Fruit fly (Drosophila melanogaster) whole organism, embryonic: ENCODE measurements around the gene Cyt-b5-r.

Source experiments
- B-H1 ChIP-seq: fragments of 200-800 bp; sonication (Bioruptor generic); IDR thresholded peaks from 3 replicates; pipeline ENCODE4 v1.3.6; 2022; ENCODE audit warnings: missing biosample characterization, missing genetic modification characterization
- CG10462 ChIP-seq: fragments of 200-800 bp; sonication (Bioruptor generic); optimal IDR thresholded peaks from 2 replicates; lab custom pipeline; 2016; ENCODE audit warnings: missing biosample characterization, missing genetic modification characterization
- CG10959 ChIP-seq: fragments of 200-800 bp; sonication (Bioruptor generic); IDR thresholded peaks from 2 replicates; pipeline ENCODE4 v1.3.6; 2022; ENCODE audit warnings: missing biosample characterization, missing genetic modification characterization
- CG11456 ChIP-seq: fragments of 200-800 bp; sonication (Bioruptor generic); IDR thresholded peaks from 3 replicates; pipeline ENCODE4 v1.3.6; 2022; ENCODE audit warnings: missing biosample characterization, missing genetic modification characterization
- CG12219 ChIP-seq: fragments of 200-800 bp; sonication (Bioruptor generic); optimal IDR thresholded peaks from 3 replicates; lab custom pipeline; 2018; ENCODE audit warnings: missing biosample characterization, mild to moderate bottlenecking, missing genetic modification characterization
- CG12659 ChIP-seq: fragments of 200-800 bp; sonication (Bioruptor generic); optimal IDR thresholded peaks from 3 replicates; lab custom pipeline; 2017; ENCODE audit warnings: mild to moderate bottlenecking, missing biosample characterization, missing genetic modification reagents, missing genetic modification characterization
- CG12769 ChIP-seq: fragments of 200-800 bp; sonication (Bioruptor generic); optimal IDR thresholded peaks from 2 replicates; lab custom pipeline; 2019; ENCODE audit warnings: missing biosample characterization, mild to moderate bottlenecking, missing genetic modification characterization, moderate library complexity
- CG1602 ChIP-seq: fragments of 200-800 bp; sonication (Bioruptor generic); optimal IDR thresholded peaks from 3 replicates; lab custom pipeline; 2016; ENCODE audit warnings: missing biosample characterization, missing genetic modification characterization
- CG17328 ChIP-seq: fragments of 200-800 bp; sonication (Bioruptor generic); IDR thresholded peaks from 2 replicates; pipeline ENCODE4 v1.3.6; 2022; ENCODE audit warnings: missing biosample characterization, missing genetic modification characterization
- CG17912 ChIP-seq: fragments of 200-800 bp; sonication (Bioruptor generic); optimal IDR thresholded peaks from 2 replicates; lab custom pipeline; 2018; ENCODE audit warnings: missing biosample characterization, mild to moderate bottlenecking, missing genetic modification characterization
- CG2120 ChIP-seq: fragments of 200-800 bp; sonication (Bioruptor generic); optimal IDR thresholded peaks from 3 replicates; lab custom pipeline; 2016; ENCODE audit warnings: missing biosample characterization, missing genetic modification characterization
- CG32532 ChIP-seq: fragments of 200-800 bp; sonication (Bioruptor generic); IDR thresholded peaks from 2 replicates; pipeline ENCODE4 v1.3.6; 2022; ENCODE audit warnings: missing biosample characterization, missing genetic modification characterization
- CG3281 ChIP-seq: fragments of 200-800 bp; sonication (Bioruptor generic); optimal IDR thresholded peaks from 3 replicates; lab custom pipeline; 2017; ENCODE audit warnings: missing biosample characterization, mild to moderate bottlenecking, missing genetic modification characterization
- CG4328 ChIP-seq: fragments of 200-800 bp; sonication (Bioruptor generic); optimal IDR thresholded peaks from 3 replicates; lab custom pipeline; 2017; ENCODE audit warnings: missing biosample characterization, missing genetic modification reagents, missing genetic modification characterization
- CG5245 ChIP-seq: fragments of 200-800 bp; sonication (Bioruptor generic); optimal IDR thresholded peaks from 3 replicates; lab custom pipeline; 2016; ENCODE audit warnings: missing biosample characterization, missing genetic modification characterization
- CG5953 ChIP-seq: fragments of 200-800 bp; sonication (Bioruptor generic); IDR thresholded peaks from 2 replicates; pipeline ENCODE4 v1.3.6; 2022; ENCODE audit warnings: missing biosample characterization, missing genetic modification characterization
- CG6791 ChIP-seq: fragments of 200-800 bp; sonication (Bioruptor generic); IDR thresholded peaks from 3 replicates; pipeline ENCODE4 v1.3.6; 2022; ENCODE audit warnings: missing biosample characterization, missing genetic modification characterization; ENCODE audit not compliant: partially characterized antibody
- CG9609 ChIP-seq: fragments of 200-800 bp; sonication (Bioruptor generic); optimal IDR thresholded peaks from 3 replicates; lab custom pipeline; 2016; ENCODE audit warnings: missing biosample characterization, missing genetic modification characterization
- D ChIP-seq, 2 experiments: fragments of 200-800 bp in 1 of 2; fragments of >200 bp in 1 of 2; sonication (Bioruptor generic) in 1 of 2; optimal IDR thresholded peaks; 2 replicates in 1 of 2; 3 replicates in 1 of 2; lab custom pipeline; 2017; ENCODE audit warnings: mild to moderate bottlenecking in 1 of 2, missing biosample characterization in 1 of 2, missing genetic modification characterization in 1 of 2, missing genetic modification reagents in 1 of 2
- Dbx ChIP-seq: fragments of 200-800 bp; sonication (Bioruptor generic); IDR thresholded peaks from 3 replicates; pipeline ENCODE4 v1.3.6; 2022; ENCODE audit warnings: missing biosample characterization, missing genetic modification characterization
- Dek ChIP-seq: fragments of 200-800 bp; sonication (Bioruptor generic); optimal IDR thresholded peaks from 3 replicates; lab custom pipeline; 2019; ENCODE audit warnings: missing biosample characterization, mild to moderate bottlenecking, missing genetic modification characterization, moderate library complexity
- Dll ChIP-seq: fragments of 200-800 bp; sonication (Bioruptor generic); IDR thresholded peaks from 4 replicates; pipeline ENCODE4 v1.3.6; 2022; ENCODE audit warnings: missing biosample characterization, missing genetic modification characterization; ENCODE audit not compliant: partially characterized antibody
- Ets65A ChIP-seq: fragments of 200-800 bp; sonication (Bioruptor generic); peaks from one replicate; lab custom pipeline; 2016; ENCODE audit warnings: missing biosample characterization, missing genetic modification characterization
- Hmr ChIP-seq: fragments of 200-800 bp; sonication (Bioruptor generic); optimal IDR thresholded peaks from 3 replicates; lab custom pipeline; 2017; ENCODE audit warnings: mild to moderate bottlenecking, missing biosample characterization, missing genetic modification reagents, missing genetic modification characterization
- NC2α ChIP-seq: fragments of 200-800 bp; sonication (Bioruptor generic); optimal IDR thresholded peaks from 2 replicates; lab custom pipeline; 2016; ENCODE audit warnings: missing biosample characterization, missing genetic modification characterization
- NK7.1 ChIP-seq: fragments of 200-800 bp; sonication (Bioruptor generic); optimal IDR thresholded peaks from 3 replicates; lab custom pipeline; 2016; ENCODE audit warnings: missing biosample characterization, missing genetic modification characterization
- Rfx ChIP-seq: fragments of 200-800 bp; sonication (Bioruptor generic); IDR thresholded peaks from 2 replicates; pipeline ENCODE4 v1.3.6; 2022; ENCODE audit warnings: missing biosample characterization, missing genetic modification characterization
- Sox102F ChIP-seq: fragments of 200-800 bp; sonication (Bioruptor generic); optimal IDR thresholded peaks from 2 replicates; lab custom pipeline; 2018; ENCODE audit warnings: missing biosample characterization, mild to moderate bottlenecking, missing genetic modification characterization, moderate library complexity
- Ssrp ChIP-seq: fragments of 200-800 bp; sonication (Bioruptor generic); optimal IDR thresholded peaks from 2 replicates; lab custom pipeline; 2018; ENCODE audit warnings: missing biosample characterization, mild to moderate bottlenecking, missing genetic modification characterization, moderate library complexity
- Tbp ChIP-seq: fragments of >200 bp; optimal IDR thresholded peaks from 2 replicates; lab custom pipeline; 2018; ENCODE audit warnings: missing biosample characterization, missing genetic modification characterization
- ap ChIP-seq: fragments of 200-800 bp; sonication (Bioruptor generic); IDR thresholded peaks from 2 replicates; pipeline ENCODE4 v1.3.6; 2022; ENCODE audit warnings: missing biosample characterization, missing genetic modification characterization
- bcd ChIP-seq: fragments of 200-800 bp; sonication (Bioruptor generic); optimal IDR thresholded peaks from 2 replicates; lab custom pipeline; 2017; ENCODE audit warnings: missing biosample characterization, mild to moderate bottlenecking, missing genetic modification characterization
- bigmax ChIP-seq: fragments of 200-800 bp; sonication (Bioruptor generic); optimal IDR thresholded peaks from 2 replicates; lab custom pipeline; 2018; ENCODE audit warnings: missing biosample characterization, mild to moderate bottlenecking, missing genetic modification characterization
- ci ChIP-seq: fragments of 200-800 bp; sonication (Bioruptor generic); IDR thresholded peaks from 3 replicates; pipeline ENCODE4 v1.3.6; 2022; ENCODE audit warnings: missing biosample characterization, missing genetic modification characterization
- eyg ChIP-seq: fragments of 200-800 bp; sonication (Bioruptor generic); optimal IDR thresholded peaks from 3 replicates; lab custom pipeline; 2016; ENCODE audit warnings: missing biosample characterization, missing genetic modification characterization
- gsb-n ChIP-seq: fragments of 200-800 bp; sonication (Bioruptor generic); optimal IDR thresholded peaks from 3 replicates; lab custom pipeline; 2018; ENCODE audit warnings: missing biosample characterization, mild to moderate bottlenecking, missing genetic modification characterization
- lilli ChIP-seq: fragments of 200-800 bp; sonication (Bioruptor generic); optimal IDR thresholded peaks from 3 replicates; lab custom pipeline; 2016; ENCODE audit warnings: missing biosample characterization, missing genetic modification characterization
- pros ChIP-seq: fragments of 200-800 bp; sonication (Bioruptor generic); optimal IDR thresholded peaks from 3 replicates; lab custom pipeline; 2019; ENCODE audit warnings: missing biosample characterization, mild to moderate bottlenecking, missing genetic modification characterization, moderate library complexity
- psq ChIP-seq: fragments of 200-800 bp; sonication (Bioruptor generic); optimal IDR thresholded peaks from 2 replicates; lab custom pipeline; 2017; ENCODE audit warnings: missing biosample characterization, missing genetic modification characterization
- pzg ChIP-seq: fragments of 200-800 bp; sonication (Bioruptor generic); optimal IDR thresholded peaks from 3 replicates; lab custom pipeline; 2018; ENCODE audit warnings: missing biosample characterization, mild to moderate bottlenecking, missing genetic modification characterization, moderate library complexity
- sqz ChIP-seq: fragments of 200-800 bp; sonication (Bioruptor generic); optimal IDR thresholded peaks from 3 replicates; lab custom pipeline; 2018; ENCODE audit warnings: missing biosample characterization, mild to moderate bottlenecking, missing genetic modification characterization
- sug ChIP-seq: fragments of 200-800 bp; optimal IDR thresholded peaks from 2 replicates; lab custom pipeline; 2019; ENCODE audit warnings: missing biosample characterization, mild to moderate bottlenecking, missing genetic modification characterization, moderate library complexity
- tin ChIP-seq: fragments of 200-800 bp; sonication (Bioruptor generic); optimal IDR thresholded peaks from 3 replicates; lab custom pipeline; 2016; ENCODE audit warnings: missing biosample characterization, missing genetic modification characterization
- toy ChIP-seq: fragments of 200-800 bp; sonication (Bioruptor generic); IDR thresholded peaks from 2 replicates; pipeline ENCODE4 v1.3.6; 2022; ENCODE audit warnings: missing biosample characterization, missing genetic modification characterization
- unpg ChIP-seq: fragments of 200-800 bp; sonication (Bioruptor generic); optimal IDR thresholded peaks from 3 replicates; lab custom pipeline; 2018; ENCODE audit warnings: missing biosample characterization, mild to moderate bottlenecking, missing genetic modification characterization, moderate library complexity
- zfh2 ChIP-seq: fragments of 200-800 bp; sonication (Bioruptor generic); optimal IDR thresholded peaks from 2 replicates; lab custom pipeline; 2016; ENCODE audit warnings: missing biosample characterization, missing genetic modification characterization

Cyt-b5-r gene

DNA sequence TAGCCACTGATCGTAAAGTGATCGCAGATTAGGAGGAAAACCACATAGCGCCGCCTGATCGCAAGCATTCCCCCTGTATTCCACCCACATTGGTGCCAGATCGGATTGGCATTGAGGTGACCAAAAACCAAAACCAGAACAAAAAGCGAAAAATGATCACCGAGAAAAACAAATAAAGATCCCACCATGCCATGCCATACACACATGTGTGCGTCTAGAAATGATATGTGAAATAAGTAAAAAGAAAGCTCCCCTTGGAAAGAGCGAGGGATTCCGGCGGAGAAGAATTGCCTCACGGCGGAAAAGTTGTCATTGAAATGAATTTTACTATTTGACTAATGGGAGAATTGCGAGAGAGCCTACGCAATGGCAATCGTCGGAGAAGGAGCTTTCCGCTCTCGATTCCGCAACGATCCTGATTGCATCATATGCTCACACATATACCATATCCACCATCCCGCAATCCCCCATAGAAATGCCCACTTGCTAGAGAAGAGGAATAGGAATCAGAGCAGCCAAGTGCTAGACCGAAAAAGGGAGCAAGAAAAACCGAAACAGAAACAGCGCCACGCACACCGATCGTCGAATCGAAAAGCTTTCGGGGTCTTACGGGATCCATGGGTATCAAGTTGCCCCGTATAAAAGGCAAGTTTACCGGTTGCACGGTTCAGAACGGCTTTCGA is 24.3 kb downstream of the Cyt-b5-r start, which contains the start of gene Mhc (continued):
- no peak for TF ChIP-seq bcd (GFP tag; lab: Kevin White, UChicago)

DNA sequence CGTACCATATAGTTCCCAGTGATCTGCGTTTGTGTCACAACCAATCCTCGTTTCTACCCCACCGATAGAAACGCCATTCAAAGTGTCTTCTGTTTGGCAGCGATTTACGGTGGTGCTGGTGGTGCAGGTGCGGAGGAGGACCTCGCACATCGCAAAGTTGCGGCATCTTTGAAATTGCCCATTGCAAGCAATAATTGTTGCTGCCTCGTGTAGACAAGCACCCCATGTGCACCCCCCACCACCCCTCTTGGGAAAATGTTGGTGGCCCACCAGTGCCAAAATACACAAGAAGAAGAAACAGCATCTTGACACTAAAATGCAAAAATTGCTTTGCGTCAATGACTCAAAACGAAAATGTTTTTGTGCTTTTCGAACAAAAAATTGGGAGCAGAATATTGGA is 26.0 kb downstream of the Cyt-b5-r start:
- no peak for TF ChIP-seq zfh2 (GFP tag; lab: Kevin White, UChicago)
- TF ChIP-seq toy (GFP tag; lab: Robert Waterston, UW): 0 out of 2 replicates have a peak, but pooled peaks have one; percentile 21
- TF ChIP-seq Ets65A (GFP tag; lab: Kevin White, UChicago): peak; percentile 58

DNA sequence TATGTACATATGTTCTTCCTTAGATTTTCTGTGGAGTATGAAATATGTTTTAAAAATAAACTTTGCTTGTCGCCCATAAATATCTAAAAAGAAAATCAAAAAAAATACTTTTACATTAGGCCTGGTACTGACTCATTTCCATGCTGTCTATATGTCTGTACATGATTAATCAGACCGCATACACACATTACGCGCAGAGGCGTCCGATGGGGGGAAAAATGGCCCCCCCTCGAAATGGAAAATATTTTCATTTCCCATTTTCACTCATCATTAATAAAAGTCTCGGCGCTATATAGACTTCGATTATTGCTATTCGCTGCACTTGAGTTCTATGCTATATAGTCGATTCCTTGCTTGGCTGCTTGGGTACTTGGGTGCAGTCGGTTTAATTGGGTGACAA is 28.6 kb downstream of the Cyt-b5-r start:
- TF ChIP-seq pzg (GFP tag; lab: Kevin White, UChicago) (no peak), Dll (GFP tag; lab: Robert Waterston, UW) (no peak), B-H1 (GFP tag; lab: Robert Waterston, UW) (no peak), pros (no peak), CG17328 (GFP tag; lab: Robert Waterston, UW) (no peak), gsb-n (tag; lab: Kevin White, UChicago) (no peak), CG10959 (GFP tag; lab: Robert Waterston, UW) (no peak), CG3281 (GFP tag; lab: Kevin White, UChicago) (no peak), CG4328 (no peak), CG6791 (GFP tag; lab: Robert Waterston, UW) (no peak), Hmr (no peak), NK7.1 (GFP tag; lab: Kevin White, UChicago) (no peak), Dbx (GFP tag; lab: Robert Waterston, UW) (no peak), D (optimal IDR thresholded peaks at IDR 0.05; lab: Kevin White, UChicago) (no peak), D (GFP tag; optimal IDR thresholded peaks at IDR 0.05; lab: Kevin White, UChicago) (no peak), Ets65A (GFP tag; lab: Kevin White, UChicago) (peak; percentile 76), Ssrp (tag; lab: Kevin White, UChicago) (no peak), bigmax (GFP tag; lab: Kevin White, UChicago) (no peak), Rfx (GFP tag; lab: Robert Waterston, UW) (peak; percentile 23; the same call in 1 of the 2 replicates), CG17912 (no peak), Dek (tag; lab: Kevin White, UChicago) (no peak), Tbp (GFP tag; lab: Kevin White, UChicago) (no peak), CG12659 (no peak), sqz (GFP tag; lab: Kevin White, UChicago) (no peak), sug (tag; lab: Kevin White, UChicago) (peak; percentile 11), CG11456 (no peak), unpg (peak; percentile 11), CG10462 (no peak), CG32532 (no peak), CG1602 (GFP tag; lab: Kevin White, UChicago) (no peak), ap (no peak), Sox102F (peak; percentile 37), CG9609 (no peak), eyg (GFP tag; lab: Kevin White, UChicago) (no peak), CG5245 (GFP tag; lab: Kevin White, UChicago) (no peak), ci (GFP tag; lab: Robert Waterston, UW) (0 out of 3 replicates have a peak, but pooled peaks have one; percentile 37), tin (no peak), lilli (GFP tag; lab: Kevin White, UChicago) (no peak), NC2α (no peak), psq (GFP tag; lab: Kevin White, UChicago) (no peak), CG5953 (GFP tag; lab: Robert Waterston, UW) (no peak), CG12219 (GFP tag; lab: Kevin White, UChicago) (no peak), CG2120 (GFP tag; lab: Kevin White, UChicago) (peak; percentile 10), CG12769 (tag; lab: Kevin White, UChicago) (no peak)
